Worm (Caenorhabditis elegans): Measurements from ENCODE around the gene B0034.4.

DNA sequence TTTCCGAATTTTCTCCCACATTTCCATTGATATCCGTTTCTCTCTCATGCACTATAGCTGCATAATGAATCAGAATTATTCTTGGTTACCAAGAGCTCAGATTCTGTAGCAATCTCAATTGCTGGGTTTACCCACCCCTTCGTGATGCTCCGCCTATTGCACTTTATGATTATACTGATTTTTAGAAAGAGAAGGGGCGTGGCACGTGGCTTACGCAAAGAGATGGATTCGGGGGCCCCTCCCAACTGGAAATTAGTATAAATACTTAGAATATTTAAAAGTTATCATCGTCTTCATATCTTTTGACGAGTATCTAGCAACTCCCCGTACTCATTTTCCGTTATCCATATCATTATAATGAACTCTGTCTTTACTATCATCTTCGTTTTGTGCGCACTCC lies 30.8 kb upstream of the B0034.4 start, which contains the start of gene ins-6:
- TF ChIP-seq sea-1 (GFP tag; conservative IDR thresholded peaks at IDR 0.05), result no peak
- no peak for TF ChIP-seq ceh-36 (tag; optimal IDR thresholded peaks at IDR 0.05)
